Worm (Caenorhabditis elegans) whole organism, mixed stage, embryonic: Measurements from ENCODE around the gene C29H12.6.

Source experiments
- bed-3 ChIP-seq: fragments of 200-800 bp; sonication (Bioruptor generic); optimal IDR thresholded peaks from 3 replicates; lab custom pipeline; 2018; ENCODE audit warnings: mild to moderate bottlenecking, missing genetic modification characterization, moderate library complexity, missing compliant biosample characterization
- drap-1 ChIP-seq: fragments of 200-800 bp; sonication (Bioruptor generic); optimal IDR thresholded peaks from 3 replicates; lab custom pipeline; 2018; ENCODE audit warnings: mild to moderate bottlenecking, missing genetic modification characterization, missing compliant biosample characterization
- elt-1 ChIP-seq: sonication (generic microtip); optimal IDR thresholded peaks from 2 replicates; lab custom pipeline; 2017; ENCODE audit warnings: missing genetic modification characterization, mild to moderate bottlenecking, missing compliant biosample characterization, antibody characterized with exemption, moderate library complexity, borderline replicate concordance; ENCODE audit not compliant: insufficient read depth
- ham-2 ChIP-seq: fragments of 200-800 bp; sonication (Bioruptor generic); optimal IDR thresholded peaks from 2 replicates; lab custom pipeline; 2018; ENCODE audit warnings: mild to moderate bottlenecking, missing genetic modification characterization, missing compliant biosample characterization
- lsy-2 ChIP-seq: fragments of 150-350 bp; optimal IDR thresholded peaks from 2 replicates; lab custom pipeline; 2014; ENCODE audit warnings: missing biosample characterization, missing genetic modification characterization
- nhr-237 ChIP-seq: fragments of 150-350 bp; optimal IDR thresholded peaks from 2 replicates; lab custom pipeline; 2014; ENCODE audit warnings: missing biosample characterization, missing genetic modification characterization
- pha-4 ChIP-seq: fragments of 150-350 bp; optimal IDR thresholded peaks from 2 replicates; lab custom pipeline; 2018; ENCODE audit warnings: missing biosample characterization, missing genetic modification reagents, missing genetic modification characterization
- snpc-4 ChIP-seq: fragments of 150-350 bp; optimal IDR thresholded peaks from 2 replicates; lab custom pipeline; 2014; ENCODE audit warnings: missing biosample characterization, missing genetic modification characterization
- unc-120 ChIP-seq: sonication (generic microtip); optimal IDR thresholded peaks from 2 replicates; lab custom pipeline; 2017; ENCODE audit warnings: missing genetic modification characterization, missing compliant biosample characterization; ENCODE audit not compliant: poor library complexity, severe bottlenecking

ce11 chrII:6125259-6125658, 7.2 kb upstream of the C29H12.6 start, which contains the start of gene rars-2:
- TF ChIP-seq pha-4 = no peak
- TF ChIP-seq snpc-4 (tag; lab: Kevin White, UChicago) = no peak
- no peak for TF ChIP-seq lsy-2
- TF ChIP-seq nhr-237 (tag; lab: Kevin White, UChicago) = no peak
- no peak for TF ChIP-seq bed-3 (GFP tag; lab: Kevin White, UChicago)
- no peak for TF ChIP-seq drap-1 (GFP tag; lab: Kevin White, UChicago)
- TF ChIP-seq ham-2 (GFP tag; lab: Kevin White, UChicago) = no peak
- TF ChIP-seq elt-1 (tag; lab: Kevin White, UChicago) = no peak
- TF ChIP-seq unc-120 (tag; lab: Kevin White, UChicago) = no peak
